Fruit fly (Drosophila melanogaster) Kc167 (cell line): ENCODE results near the gene Eig71Eb.

ENCODE experiments used
- Myc ChIP-seq: fragments of >200 bp; optimal IDR thresholded peaks from 2 replicates; lab custom pipeline; 2017; ENCODE audit warnings: missing external identifiers
- Sin3A ChIP-seq: fragments of >200 bp; optimal IDR thresholded peaks from 2 replicates; lab custom pipeline; 2018; ENCODE audit warnings: missing external identifiers
- h ChIP-seq: fragments of >200 bp; optimal IDR thresholded peaks from 3 replicates; lab custom pipeline; 2018; ENCODE audit warnings: missing external identifiers
- psq ChIP-seq: fragments of >200 bp; optimal IDR thresholded peaks from 2 replicates; lab custom pipeline; 2017; ENCODE audit warnings: missing external identifiers
- ttk ChIP-seq: sonication (Bioruptor generic); optimal IDR thresholded peaks from 2 replicates; lab custom pipeline; 2017; ENCODE audit warnings: missing external identifiers

- TF ChIP-seq Myc (lab: Kevin White, UChicago) (no peak), psq (lab: Kevin White, UChicago) (no peak), h (lab: Kevin White, UChicago) (no peak), Sin3A (lab: Kevin White, UChicago) (no peak), ttk (no peak)
Observed at dm6 chr3L:15632653-15633052, 17.1 kb upstream of the Eig71Eb start.
